Fruit fly (Drosophila melanogaster) whole organism, wandering third instar larva: ENCODE results near the gene CtsL4.

ENCODE experiments used
- Abd-B ChIP-seq: fragments of >200 bp; optimal IDR thresholded peaks from 2 replicates; lab custom pipeline; 2017; ENCODE audit warnings: missing biosample characterization, missing genetic modification characterization
- CG32264 ChIP-seq: fragments of 200-800 bp; sonication (Bioruptor generic); optimal IDR thresholded peaks from 2 replicates; lab custom pipeline; 2016; ENCODE audit warnings: missing biosample characterization, missing genetic modification characterization
- CG9705 ChIP-seq: fragments of 200-800 bp; sonication (Bioruptor generic); optimal IDR thresholded peaks from 2 replicates; lab custom pipeline; 2018; ENCODE audit warnings: missing biosample characterization, mild to moderate bottlenecking, missing genetic modification characterization
- CrebA ChIP-seq: fragments of 200-800 bp; sonication (Bioruptor generic); optimal IDR thresholded peaks from 2 replicates; lab custom pipeline; 2016; ENCODE audit warnings: missing biosample characterization, mild to moderate bottlenecking, missing genetic modification characterization, borderline replicate concordance
- Dfd ChIP-seq: fragments of >200 bp; optimal IDR thresholded peaks from 2 replicates; lab custom pipeline; 2017; ENCODE audit warnings: missing biosample characterization, missing genetic modification characterization
- Dif ChIP-seq: fragments of 200-275, 200-300 bp; sonication (Bioruptor generic); optimal IDR thresholded peaks from 2 replicates; lab custom pipeline; 2018; ENCODE audit warnings: missing biosample characterization, missing genetic modification characterization; ENCODE audit not compliant: partially characterized antibody
- GATAd ChIP-seq: sonication (Bioruptor generic); optimal IDR thresholded peaks from 2 replicates; lab custom pipeline; 2016; ENCODE audit warnings: missing biosample characterization, missing genetic modification characterization
- HLH106 ChIP-seq: fragments of 200-800 bp; optimal IDR thresholded peaks from 3 replicates; lab custom pipeline; 2019; ENCODE audit warnings: missing biosample characterization, mild to moderate bottlenecking, missing genetic modification characterization, moderate library complexity
- Hnf4 ChIP-seq: fragments of 200-800 bp; sonication (Bioruptor generic); optimal IDR thresholded peaks from 2 replicates; lab custom pipeline; 2016; ENCODE audit warnings: missing biosample characterization, mild to moderate bottlenecking, missing genetic modification characterization
- Hr78 ChIP-seq: fragments of >200 bp; optimal IDR thresholded peaks from 2 replicates; lab custom pipeline; 2017; ENCODE audit warnings: missing biosample characterization, missing genetic modification characterization
- Hr83 ChIP-seq: fragments of 200-300 bp; sonication (Bioruptor generic); optimal IDR thresholded peaks from 2 replicates; lab custom pipeline; 2016; ENCODE audit warnings: missing biosample characterization, mild to moderate bottlenecking, missing genetic modification characterization, moderate library complexity; ENCODE audit not compliant: poor library complexity, severe bottlenecking
- Jra ChIP-seq: sonication (Bioruptor generic); optimal IDR thresholded peaks from 2 replicates; lab custom pipeline; 2016; ENCODE audit warnings: missing biosample characterization, missing genetic modification characterization
- Mio ChIP-seq: sonication (Bioruptor generic); optimal IDR thresholded peaks from 2 replicates; lab custom pipeline; 2016; ENCODE audit warnings: missing biosample characterization, missing genetic modification characterization
- Myc ChIP-seq: fragments of >200 bp; optimal IDR thresholded peaks from 2 replicates; lab custom pipeline; 2017
- N ChIP-seq: fragments of >200 bp; optimal IDR thresholded peaks from 2 replicates; lab custom pipeline; 2018; ENCODE audit warnings: missing biosample characterization, missing external identifiers, missing genetic modification characterization
- OdsH ChIP-seq: fragments of 200-800 bp; sonication (Bioruptor generic); optimal IDR thresholded peaks from 2 replicates; lab custom pipeline; 2016; ENCODE audit warnings: missing biosample characterization, mild to moderate bottlenecking, missing genetic modification characterization
- Rel ChIP-seq, 2 experiments: fragments of 200-800 bp; sonication (Bioruptor generic) in 1 of 2; optimal IDR thresholded peaks; 2 replicates in 1 of 2; 3 replicates in 1 of 2; lab custom pipeline; 2016 to 2019; ENCODE audit warnings: mild to moderate bottlenecking in 2 of 2, missing biosample characterization in 2 of 2, missing genetic modification characterization in 2 of 2, moderate library complexity in 1 of 2
- Sp1 ChIP-seq: fragments of 200-800 bp; sonication (Bioruptor generic); optimal IDR thresholded peaks from 3 replicates; lab custom pipeline; 2019; ENCODE audit warnings: missing biosample characterization, mild to moderate bottlenecking, missing genetic modification characterization, moderate library complexity
- Vsx2 ChIP-seq: fragments of 200-300, 225-300 bp; sonication (Bioruptor generic); optimal IDR thresholded peaks from 2 replicates; lab custom pipeline; 2018; ENCODE audit warnings: missing biosample characterization, missing genetic modification characterization; ENCODE audit not compliant: partially characterized antibody
- br ChIP-seq: fragments of 200-800 bp; sonication (Bioruptor generic); optimal IDR thresholded peaks from 2 replicates; lab custom pipeline; 2016; ENCODE audit warnings: missing biosample characterization, missing genetic modification characterization
- brk ChIP-seq: fragments of 200-800 bp; sonication (Bioruptor generic); optimal IDR thresholded peaks from 2 replicates; lab custom pipeline; 2016; ENCODE audit warnings: missing biosample characterization, mild to moderate bottlenecking, missing genetic modification characterization
- dl ChIP-seq, 2 experiments: fragments of 175-275, 200-275 bp in 1 of 2; fragments of 200-275 bp in 1 of 2; sonication (Bioruptor generic); optimal IDR thresholded peaks; lab custom pipeline; 2018; ENCODE audit warnings: mild to moderate bottlenecking in 2 of 2, missing biosample characterization in 2 of 2, missing genetic modification characterization in 2 of 2, moderate library complexity in 2 of 2; ENCODE audit not compliant: partially characterized antibody in 2 of 2, insufficient read depth in 1 of 2
- dmrt93B ChIP-seq: fragments of 200-800 bp; sonication (Bioruptor generic); optimal IDR thresholded peaks from 2 replicates; lab custom pipeline; 2018; ENCODE audit warnings: missing biosample characterization, mild to moderate bottlenecking, missing genetic modification characterization
- dsf ChIP-seq: sonication (Bioruptor generic); optimal IDR thresholded peaks from 2 replicates; lab custom pipeline; 2016; ENCODE audit warnings: missing biosample characterization, missing genetic modification characterization, borderline replicate concordance
- ey ChIP-seq: fragments of 200-800 bp; sonication (Bioruptor generic); optimal IDR thresholded peaks from 2 replicates; lab custom pipeline; 2016; ENCODE audit warnings: missing biosample characterization, missing genetic modification characterization
- foxo ChIP-seq, 2 experiments: fragments of 200-800 bp; sonication (Bioruptor generic); optimal IDR thresholded peaks; 2 replicates in 1 of 2; 3 replicates in 1 of 2; lab custom pipeline; 2016 to 2017; ENCODE audit warnings: missing biosample characterization in 2 of 2, missing genetic modification characterization in 2 of 2
- fru ChIP-seq: fragments of 200-800 bp; sonication (Bioruptor generic); optimal IDR thresholded peaks from 3 replicates; lab custom pipeline; 2016; ENCODE audit warnings: missing biosample characterization, mild to moderate bottlenecking, missing genetic modification characterization
- h ChIP-seq: fragments of 200-800 bp; sonication (Bioruptor generic); optimal IDR thresholded peaks from 3 replicates; lab custom pipeline; 2016; ENCODE audit warnings: missing biosample characterization, mild to moderate bottlenecking, missing genetic modification characterization
- jim ChIP-seq: fragments of 175-275, 200-325 bp; sonication (Bioruptor generic); optimal IDR thresholded peaks from 2 replicates; lab custom pipeline; 2016; ENCODE audit warnings: missing biosample characterization, mild to moderate bottlenecking, missing genetic modification characterization
- lola ChIP-seq: fragments of >200 bp; optimal IDR thresholded peaks from 2 replicates; lab custom pipeline; 2017; ENCODE audit warnings: missing biosample characterization, missing genetic modification characterization
- pan ChIP-seq: fragments of >200 bp; optimal IDR thresholded peaks from 2 replicates; lab custom pipeline; 2017
- psq ChIP-seq: fragments of 200-800 bp; sonication (Bioruptor generic); optimal IDR thresholded peaks from 3 replicates; lab custom pipeline; 2017; ENCODE audit warnings: missing biosample characterization, mild to moderate bottlenecking, missing genetic modification characterization, moderate library complexity
- rgr ChIP-seq: fragments of 200-800 bp; sonication (Bioruptor generic); optimal IDR thresholded peaks from 3 replicates; lab custom pipeline; 2016; ENCODE audit warnings: missing biosample characterization, mild to moderate bottlenecking, missing genetic modification characterization
- sage ChIP-seq: fragments of 200-800 bp; sonication (Bioruptor generic); optimal IDR thresholded peaks from 2 replicates; lab custom pipeline; 2016; ENCODE audit warnings: missing biosample characterization, mild to moderate bottlenecking, missing genetic modification characterization
- sv ChIP-seq: fragments of 200-800 bp; sonication (Bioruptor generic); optimal IDR thresholded peaks from 3 replicates; lab custom pipeline; 2016; ENCODE audit warnings: missing biosample characterization, missing genetic modification characterization
- tai ChIP-seq: sonication (Bioruptor generic); optimal IDR thresholded peaks from 2 replicates; lab custom pipeline; 2016; ENCODE audit warnings: missing biosample characterization, missing genetic modification characterization
- usp ChIP-seq: fragments of >200 bp; optimal IDR thresholded peaks from 2 replicates; lab custom pipeline; 2017; ENCODE audit warnings: missing biosample characterization, missing genetic modification characterization
- woc ChIP-seq: sonication (Bioruptor generic); optimal IDR thresholded peaks from 2 replicates; lab custom pipeline; 2016; ENCODE audit warnings: missing biosample characterization, mild to moderate bottlenecking, missing genetic modification characterization

CtsL4 gene

DNA sequence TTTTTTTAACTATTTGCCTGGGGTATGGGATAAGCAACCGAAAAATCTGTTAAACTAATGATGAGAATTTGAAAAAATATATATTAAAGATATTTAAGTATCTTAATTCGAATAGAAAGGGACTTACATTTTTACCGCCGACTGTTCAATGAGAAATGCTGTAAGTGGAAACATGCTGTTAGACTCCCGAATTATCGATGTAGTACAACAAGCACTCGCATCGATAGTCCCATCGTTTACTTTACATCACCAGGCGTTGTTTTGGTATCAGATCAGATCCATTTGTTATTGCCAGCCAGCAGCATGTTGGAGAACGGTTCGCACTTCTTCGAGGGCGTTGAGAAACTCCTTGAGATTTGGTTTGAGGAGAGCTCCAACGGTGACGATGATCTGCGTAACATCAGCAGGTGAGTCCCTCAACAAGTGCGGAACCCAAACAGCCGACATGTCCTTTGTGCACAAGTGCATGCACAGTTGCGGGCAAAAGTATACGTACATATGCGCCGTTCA is 17.1 kb downstream of the CtsL4 start, which contains the start of gene SamDC:
Gene SamDC (plus strand): TSS at position 246 of the 510 bp plus-strand sequence.
- TF ChIP-seq Hr78 (GFP tag; lab: Kevin White, UChicago), result peak; percentile 78
- peak; percentile 20 for TF ChIP-seq HLH106 (tag; lab: Kevin White, UChicago)
- TF ChIP-seq Rel (GFP tag; optimal IDR thresholded peaks at IDR 0.05; lab: Kevin White, UChicago), result no peak
- TF ChIP-seq Rel (tag; optimal IDR thresholded peaks at IDR 0.05; lab: Kevin White, UChicago), result peak; percentile 19
- peak; percentile 24 for TF ChIP-seq OdsH (GFP tag; lab: Kevin White, UChicago)
- TF ChIP-seq woc (GFP tag; lab: Kevin White, UChicago), result peak; percentile 76
- TF ChIP-seq h (GFP tag; lab: Kevin White, UChicago), result peak; percentile 46
- no peak for TF ChIP-seq lola (GFP tag; lab: Kevin White, UChicago)
- peak; percentile 30 for TF ChIP-seq sage (GFP tag; lab: Kevin White, UChicago)
- TF ChIP-seq dmrt93B (GFP tag; lab: Kevin White, UChicago), result no peak
- TF ChIP-seq Hr83 (GFP tag; lab: Kevin White, UChicago), result peak; percentile 71
- peak; percentile 4 for TF ChIP-seq sv (GFP tag; lab: Kevin White, UChicago)
- no peak for TF ChIP-seq Vsx2 (GFP tag; lab: Kevin White, UChicago)
- TF ChIP-seq foxo (GFP tag; optimal IDR thresholded peaks at IDR 0.05; lab: Kevin White, UChicago), result peak in 1 of 2 experiments; percentile 57
- peak; percentile 28 for TF ChIP-seq Hnf4 (GFP tag; lab: Kevin White, UChicago)
- TF ChIP-seq N (GFP tag; lab: Kevin White, UChicago), result peak; percentile 97
- peak; percentile 48 for TF ChIP-seq rgr
- no peak for TF ChIP-seq Dfd
- TF ChIP-seq Sp1 (GFP tag; lab: Kevin White, UChicago), result peak; percentile 19

DNA sequence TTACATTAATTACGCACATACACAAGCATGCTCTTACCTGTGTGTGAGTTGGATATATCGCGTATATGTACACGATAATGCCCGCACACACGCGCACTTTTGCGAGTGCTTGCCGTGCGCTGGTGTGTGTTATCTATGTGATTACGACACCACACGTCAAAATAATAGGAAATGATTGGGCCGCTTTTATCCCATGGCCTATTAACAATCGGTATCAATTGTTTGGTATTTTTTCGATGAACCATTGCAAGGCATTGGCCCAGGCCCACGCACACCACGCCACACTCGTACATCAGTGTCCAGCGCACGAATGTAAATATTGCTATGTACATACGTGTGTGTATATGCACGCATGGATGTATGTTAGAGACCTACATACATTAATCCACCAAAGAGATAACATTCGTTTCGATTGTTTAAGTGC is 21.5 kb downstream of the CtsL4 start:
- TF ChIP-seq psq (GFP tag; lab: Kevin White, UChicago) (peak; percentile 29), sv (GFP tag; lab: Kevin White, UChicago) (peak; percentile 11), Jra (GFP tag; lab: Kevin White, UChicago) (peak; percentile 39), fru (GFP tag; lab: Kevin White, UChicago) (peak; percentile 57), dmrt93B (GFP tag; lab: Kevin White, UChicago) (no peak), Dfd (no peak), Rel (GFP tag; optimal IDR thresholded peaks at IDR 0.05; lab: Kevin White, UChicago) (peak; percentile 80), Rel (tag; optimal IDR thresholded peaks at IDR 0.05; lab: Kevin White, UChicago) (peak; percentile 58), Vsx2 (GFP tag; lab: Kevin White, UChicago) (no peak), CrebA (GFP tag; lab: Kevin White, UChicago) (no peak), rgr (peak; percentile 58), Hr78 (GFP tag; lab: Kevin White, UChicago) (no peak), pan (lab: Kevin White, UChicago) (no peak), dsf (GFP tag; lab: Kevin White, UChicago) (no peak), ey (GFP tag; lab: Kevin White, UChicago) (peak; percentile 58), h (GFP tag; lab: Kevin White, UChicago) (peak; percentile 78), sage (GFP tag; lab: Kevin White, UChicago) (peak; percentile 47), brk (GFP tag; lab: Kevin White, UChicago) (peak; percentile 57), Dif (GFP tag; lab: Kevin White, UChicago) (no peak), CG9705 (GFP tag; lab: Kevin White, UChicago) (no peak), Abd-B (no peak), Myc (lab: Kevin White, UChicago) (no peak), lola (GFP tag; lab: Kevin White, UChicago) (no peak), GATAd (GFP tag; lab: Kevin White, UChicago) (no peak), N (GFP tag; lab: Kevin White, UChicago) (peak; percentile 72), HLH106 (tag; lab: Kevin White, UChicago) (peak; percentile 33), CG32264 (GFP tag; lab: Kevin White, UChicago) (no peak), OdsH (GFP tag; lab: Kevin White, UChicago) (peak; percentile 56), Hr83 (GFP tag; lab: Kevin White, UChicago) (peak; percentile 13), jim (GFP tag; lab: Kevin White, UChicago) (no peak), usp (GFP tag; lab: Kevin White, UChicago) (no peak), br (peak; percentile 64), dl (GFP tag; optimal IDR thresholded peaks at IDR 0.05; lab: Kevin White, UChicago; ENCODE audit: insufficient read depth in 1 of 2, partially characterized antibody in 2 of 2) (no peak), foxo (GFP tag; optimal IDR thresholded peaks at IDR 0.05; lab: Kevin White, UChicago) (peak in 1 of 2 experiments; percentile 16), Mio (GFP tag; lab: Kevin White, UChicago) (no peak), woc (GFP tag; lab: Kevin White, UChicago) (peak; percentile 55), Hnf4 (GFP tag; lab: Kevin White, UChicago) (peak; percentile 57), Sp1 (GFP tag; lab: Kevin White, UChicago) (peak; percentile 56), tai (GFP tag; lab: Kevin White, UChicago) (no peak)
